Worm (Caenorhabditis elegans) whole organism, L2 larva: ENCODE data around the gene immt-1.
A peak's percentile ranks its signal among the peaks of the same experiment; 100 is the strongest.

ENCODE experiments used
- C34F6.9 ChIP-seq: fragments of 150-350 bp; optimal IDR thresholded peaks from 2 replicates; lab custom pipeline; 2014; ENCODE audit warnings: missing biosample characterization, missing genetic modification characterization
- F13H6.1 ChIP-seq: sonication (generic microtip); optimal IDR thresholded peaks from 2 replicates; lab custom pipeline; 2016; ENCODE audit warnings: missing genetic modification characterization, missing compliant biosample characterization
- R02D3.7 ChIP-seq: fragments of 150-350 bp; optimal IDR thresholded peaks from 2 replicates; lab custom pipeline; 2014; ENCODE audit warnings: missing biosample characterization, missing genetic modification characterization
- Y55F3AM.14 ChIP-seq: fragments of 200-800 bp; sonication (Bioruptor generic); optimal IDR thresholded peaks from 2 replicates; lab custom pipeline; 2018; ENCODE audit warnings: mild to moderate bottlenecking, missing genetic modification characterization, missing compliant biosample characterization
- ZK546.5 ChIP-seq: sonication (generic microtip); optimal IDR thresholded peaks from 2 replicates; lab custom pipeline; 2017; ENCODE audit warnings: missing biosample characterization, missing genetic modification characterization
- alr-1 ChIP-seq: fragments of 150-350 bp; optimal IDR thresholded peaks from 2 replicates; lab custom pipeline; 2014; ENCODE audit warnings: missing biosample characterization, missing genetic modification characterization
- aly-2 ChIP-seq: fragments of 150-350 bp; optimal IDR thresholded peaks from 2 replicates; lab custom pipeline; 2014; ENCODE audit warnings: missing biosample characterization, missing genetic modification characterization
- ama-1 ChIP-seq: fragments of 150-350 bp; optimal IDR thresholded peaks from 2 replicates; lab custom pipeline; 2018; ENCODE audit warnings: inconsistent platforms
- blmp-1 ChIP-seq: sonication (generic microtip); optimal IDR thresholded peaks from 2 replicates; lab custom pipeline; 2017; ENCODE audit warnings: missing genetic modification characterization, mild to moderate bottlenecking, missing compliant biosample characterization, antibody characterized with exemption, moderate library complexity; ENCODE audit not compliant: insufficient read depth
- ceh-16 ChIP-seq: fragments of 150-350 bp; optimal IDR thresholded peaks from 2 replicates; lab custom pipeline; 2014; ENCODE audit warnings: missing biosample characterization, missing genetic modification characterization
- dmd-4 ChIP-seq: sonication (generic microtip); optimal IDR thresholded peaks from 2 replicates; lab custom pipeline; 2017; ENCODE audit warnings: missing biosample characterization, missing genetic modification characterization
- egl-27 ChIP-seq: sonication (generic microtip); optimal IDR thresholded peaks from 3 replicates; lab custom pipeline; 2017; ENCODE audit warnings: missing biosample characterization, missing genetic modification reagents, missing genetic modification characterization
- elt-1 ChIP-seq: fragments of 150-350 bp; optimal IDR thresholded peaks from 2 replicates; lab custom pipeline; 2014; ENCODE audit warnings: missing biosample characterization, missing genetic modification characterization
- elt-3 ChIP-seq: sonication (generic microtip); optimal IDR thresholded peaks from 2 replicates; lab custom pipeline; 2017; ENCODE audit warnings: missing biosample characterization, missing genetic modification characterization
- fos-1 ChIP-seq: fragments of 150-350 bp; optimal IDR thresholded peaks from 2 replicates; lab custom pipeline; 2014; ENCODE audit warnings: missing biosample characterization, missing genetic modification characterization
- gmeb-1 ChIP-seq: fragments of 150-350 bp; optimal IDR thresholded peaks from 2 replicates; lab custom pipeline; 2014; ENCODE audit warnings: missing biosample characterization, missing genetic modification characterization
- lin-11 ChIP-seq: fragments of 150-350 bp; sonication (generic microtip); optimal IDR thresholded peaks from 2 replicates; lab custom pipeline; 2014; ENCODE audit warnings: missing biosample characterization, missing genetic modification characterization, inconsistent platforms, mixed read lengths
- lin-13 ChIP-seq: fragments of 150-350 bp; optimal IDR thresholded peaks from 2 replicates; lab custom pipeline; 2014; ENCODE audit warnings: missing biosample characterization, missing genetic modification reagents, missing genetic modification characterization
- lin-39 ChIP-seq: fragments of 150-350 bp; optimal IDR thresholded peaks from 2 replicates; lab custom pipeline; 2014; ENCODE audit warnings: missing biosample characterization, missing genetic modification reagents, missing genetic modification characterization
- mab-5 ChIP-seq: fragments of 150-350 bp; optimal IDR thresholded peaks from 2 replicates; lab custom pipeline; 2014; ENCODE audit warnings: missing biosample characterization, missing genetic modification characterization
- mdl-1 ChIP-seq, 2 experiments: fragments of 150-350 bp in 1 of 2; sonication (generic microtip) in 1 of 2; optimal IDR thresholded peaks; 2 replicates each; lab custom pipeline; 2017; ENCODE audit warnings: missing biosample characterization in 2 of 2, missing genetic modification characterization in 2 of 2
- nhr-11 ChIP-seq: fragments of 150-350 bp; optimal IDR thresholded peaks from 2 replicates; lab custom pipeline; 2014; ENCODE audit warnings: missing biosample characterization, missing genetic modification characterization
- nhr-129 ChIP-seq: fragments of 150-350 bp; optimal IDR thresholded peaks from 2 replicates; lab custom pipeline; 2014; ENCODE audit warnings: missing biosample characterization, missing genetic modification characterization
- nhr-21 ChIP-seq: fragments of 150-350 bp; optimal IDR thresholded peaks from 2 replicates; lab custom pipeline; 2014; ENCODE audit warnings: missing biosample characterization, missing genetic modification characterization
- nhr-23 ChIP-seq: fragments of 150-350 bp; optimal IDR thresholded peaks from 2 replicates; lab custom pipeline; 2014; ENCODE audit warnings: missing biosample characterization, missing genetic modification reagents, missing genetic modification characterization
- nhr-237 ChIP-seq: fragments of 150-350 bp; optimal IDR thresholded peaks from 2 replicates; lab custom pipeline; 2014; ENCODE audit warnings: missing biosample characterization, missing genetic modification characterization
- nhr-25 ChIP-seq: fragments of 150-350 bp; sonication (generic microtip); optimal IDR thresholded peaks from 3 replicates; lab custom pipeline; 2014; ENCODE audit warnings: missing biosample characterization, missing genetic modification characterization
- nhr-6 ChIP-seq: fragments of 150-350 bp; optimal IDR thresholded peaks from 2 replicates; lab custom pipeline; 2014; ENCODE audit warnings: missing biosample characterization, missing genetic modification characterization
- nhr-77 ChIP-seq: fragments of 150-350 bp; optimal IDR thresholded peaks from 2 replicates; lab custom pipeline; 2014; ENCODE audit warnings: missing biosample characterization, missing genetic modification characterization
- peb-1 ChIP-seq: fragments of 150-350 bp; optimal IDR thresholded peaks from 2 replicates; lab custom pipeline; 2014; ENCODE audit warnings: missing biosample characterization, missing genetic modification characterization
- sem-4 ChIP-seq: fragments of 150-350 bp; optimal IDR thresholded peaks from 2 replicates; lab custom pipeline; 2014; ENCODE audit warnings: missing biosample characterization, missing genetic modification reagents, missing genetic modification characterization
- skn-1 ChIP-seq: sonication (generic microtip); optimal IDR thresholded peaks from 2 replicates; lab custom pipeline; 2017; ENCODE audit warnings: missing biosample characterization, missing genetic modification characterization
- sma-3 ChIP-seq: sonication (generic microtip); optimal IDR thresholded peaks from 2 replicates; lab custom pipeline; 2016; ENCODE audit warnings: missing genetic modification reagents, missing genetic modification characterization, missing compliant biosample characterization
- sma-9 ChIP-seq, 2 experiments: fragments of 150-350 bp in 1 of 2; sonication (generic microtip) in 1 of 2; optimal IDR thresholded peaks; 2 replicates each; lab custom pipeline; 2014 to 2016; ENCODE audit warnings: missing genetic modification characterization in 2 of 2, mild to moderate bottlenecking in 1 of 2, missing biosample characterization in 1 of 2, missing compliant biosample characterization in 1 of 2, missing genetic modification reagents in 1 of 2, moderate library complexity in 1 of 2
- unc-39 ChIP-seq: fragments of 150-350 bp; optimal IDR thresholded peaks from 2 replicates; lab custom pipeline; 2014; ENCODE audit warnings: missing biosample characterization, missing genetic modification characterization
- unc-62 ChIP-seq: fragments of 150-350 bp; optimal IDR thresholded peaks from 2 replicates; lab custom pipeline; 2014; ENCODE audit warnings: missing biosample characterization, missing genetic modification reagents, missing genetic modification characterization
- zag-1 ChIP-seq: fragments of 150-350 bp; optimal IDR thresholded peaks from 2 replicates; lab custom pipeline; 2014; ENCODE audit warnings: missing biosample characterization, missing genetic modification characterization
- ztf-1 ChIP-seq: fragments of 200-800 bp; sonication (Bioruptor generic); conservative IDR thresholded peaks from 2 replicates; pipeline ENCODE4 v1.3.6; 2022; ENCODE audit warnings: missing genetic modification characterization, missing compliant biosample characterization
- ztf-11 ChIP-seq: sonication (generic microtip); optimal IDR thresholded peaks from 2 replicates; lab custom pipeline; 2017; ENCODE audit warnings: missing biosample characterization, missing genetic modification characterization
- ztf-4 ChIP-seq: fragments of 150-350 bp; optimal IDR thresholded peaks from 2 replicates; lab custom pipeline; 2014; ENCODE audit warnings: missing biosample characterization, missing genetic modification characterization

Gene immt-1

DNA sequence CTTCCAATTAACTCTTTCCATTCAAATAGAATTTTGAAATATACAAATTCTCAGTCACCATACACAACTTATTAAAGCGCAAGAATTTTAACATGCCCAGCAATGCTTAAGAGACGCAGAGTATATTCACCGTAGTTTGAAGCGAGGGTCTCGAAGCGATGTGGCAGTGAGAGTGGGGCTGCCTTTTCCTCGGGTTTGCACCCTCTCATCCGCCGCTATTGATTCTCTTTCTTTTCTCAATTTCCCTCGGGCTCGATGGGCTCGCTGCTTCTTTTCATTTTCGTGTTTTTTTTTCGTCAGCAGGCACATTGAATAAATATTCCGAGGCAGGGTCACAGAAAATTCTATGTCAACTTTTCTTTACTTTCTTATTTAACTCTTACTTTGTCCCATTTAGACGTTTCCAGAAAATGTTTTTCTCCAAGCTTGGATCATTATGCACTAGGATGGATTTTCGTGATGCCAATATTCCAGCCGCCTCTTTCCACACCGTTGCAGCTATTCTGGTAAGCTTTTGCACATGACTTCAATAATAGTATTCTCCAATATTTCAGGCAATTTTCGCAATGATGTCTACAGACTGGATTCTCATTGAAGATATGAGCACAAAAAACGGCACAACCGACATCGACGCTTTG lies 1.7 kb upstream of the immt-1 start, which contains the start of gene T14G11.1 (continued):
- TF ChIP-seq nhr-77 (tag; lab: Kevin White, UChicago) (no peak), nhr-129 (tag; lab: Kevin White, UChicago) (peak; percentile 78), elt-3 (tag; lab: Kevin White, UChicago) (no peak), R02D3.7 (tag; lab: Kevin White, UChicago) (no peak), nhr-6 (tag; lab: Kevin White, UChicago) (peak; percentile 21), dmd-4 (tag; lab: Kevin White, UChicago) (no peak), nhr-11 (no peak), gmeb-1 (peak; percentile 61), ztf-1 (no peak), ZK546.5 (no peak), nhr-21 (tag; lab: Kevin White, UChicago) (peak; percentile 23), elt-1 (tag; lab: Kevin White, UChicago) (no peak), fos-1 (tag; lab: Kevin White, UChicago) (peak; percentile 44), skn-1 (tag; lab: Kevin White, UChicago) (no peak), nhr-23 (tag; lab: Kevin White, UChicago) (no peak), F13H6.1 (tag; lab: Kevin White, UChicago) (peak; percentile 69), ztf-4 (tag; lab: Kevin White, UChicago) (peak; percentile 43)

DNA sequence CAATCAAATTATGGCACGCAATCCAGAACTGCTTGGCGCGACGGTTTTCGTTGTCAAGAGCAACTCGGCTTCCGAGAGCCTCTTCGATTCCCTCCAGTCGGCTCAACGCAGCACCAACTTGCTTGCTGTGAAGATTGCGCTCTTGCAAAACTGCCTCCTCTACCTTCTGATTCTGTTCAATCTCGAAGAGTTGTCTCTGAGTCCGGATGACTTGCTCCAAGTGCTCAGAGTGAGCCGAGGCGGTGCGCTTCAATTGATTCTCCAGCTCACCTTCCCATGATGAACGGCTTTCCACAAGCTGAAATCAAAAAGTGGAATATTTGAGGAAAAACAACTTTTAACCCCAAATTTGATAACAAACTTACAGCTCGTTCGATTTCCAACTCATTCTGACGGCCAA lies 2.5 kb downstream of the immt-1 start:
- TF ChIP-seq unc-39 (tag; lab: Kevin White, UChicago) (no peak), peb-1 (tag; lab: Kevin White, UChicago) (no peak), lin-11 (tag; lab: Kevin White, UChicago) (no peak), ztf-1 (no peak), ztf-4 (tag; lab: Kevin White, UChicago) (no peak), mdl-1 (tag; optimal IDR thresholded peaks at IDR 0.05; lab: Kevin White, UChicago) (no peak), C34F6.9 (no peak), dmd-4 (tag; lab: Kevin White, UChicago) (no peak), nhr-77 (tag; lab: Kevin White, UChicago) (no peak), ceh-16 (tag; lab: Kevin White, UChicago) (no peak), nhr-11 (no peak)
- TF ChIP-seq, all 48 proteins: peak for 0

DNA sequence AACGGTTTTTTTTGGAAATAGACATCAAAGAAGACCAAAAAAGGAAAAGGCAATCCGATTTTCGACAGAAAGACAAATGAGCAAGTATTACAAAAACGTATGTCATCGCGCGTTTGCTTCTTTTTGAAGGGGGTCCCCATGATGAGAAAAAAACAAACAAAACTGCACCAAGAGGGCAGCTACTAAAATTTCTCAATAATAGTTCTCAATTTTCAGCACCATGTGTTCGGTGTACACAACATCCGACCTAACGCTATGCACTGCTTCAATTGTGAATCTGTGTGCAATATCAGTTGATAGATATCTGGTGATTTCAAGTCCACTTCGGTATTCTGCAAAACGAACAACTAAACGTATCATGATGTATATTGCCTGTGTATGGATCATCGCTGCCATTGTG lies 12.5 kb downstream of the immt-1 start:
- TF ChIP-seq egl-27 (tag; lab: Kevin White, UChicago) (no peak), skn-1 (tag; lab: Kevin White, UChicago) (no peak), blmp-1 (tag; lab: Kevin White, UChicago) (no peak), zag-1 (tag; lab: Kevin White, UChicago) (no peak), elt-1 (tag; lab: Kevin White, UChicago) (no peak), ztf-4 (tag; lab: Kevin White, UChicago) (no peak), dmd-4 (tag; lab: Kevin White, UChicago) (no peak), elt-3 (tag; lab: Kevin White, UChicago) (no peak), ztf-11 (no peak), fos-1 (tag; lab: Kevin White, UChicago) (no peak), nhr-11 (no peak), Y55F3AM.14 (no peak), nhr-237 (tag; lab: Kevin White, UChicago) (no peak), mdl-1 (tag; optimal IDR thresholded peaks at IDR 0.05; lab: Kevin White, UChicago) (no peak)

DNA sequence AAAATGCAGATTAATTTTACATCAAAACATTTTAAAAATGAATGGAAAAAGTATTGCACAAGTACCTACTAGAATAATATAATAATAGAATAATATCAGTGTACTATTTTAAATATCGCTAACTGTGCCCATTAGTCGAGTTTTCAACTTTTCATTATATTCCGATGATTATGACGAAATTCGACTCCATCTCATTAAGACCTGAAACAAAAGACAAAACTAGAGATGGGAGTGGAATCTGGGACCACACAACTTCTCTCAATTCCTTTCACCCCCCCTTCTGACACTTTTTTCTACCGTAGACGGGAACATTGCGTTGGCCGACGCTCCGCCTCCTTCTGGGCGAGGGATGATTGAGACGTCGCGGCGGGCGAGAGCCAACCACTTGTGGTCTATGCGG lies 13.7 kb downstream of the immt-1 start, which contains the start of gene ser-7:
ser-7 (plus strand) TSS at position 301 of the 400 bp plus-strand sequence.
- peak; percentile 15 for TF ChIP-seq Y55F3AM.14
- TF ChIP-seq F13H6.1 (tag; lab: Kevin White, UChicago): no peak
- no peak for TF ChIP-seq nhr-25 (tag; lab: Kevin White, UChicago)
- no peak for TF ChIP-seq skn-1 (tag; lab: Kevin White, UChicago)
- TF ChIP-seq nhr-77 (tag; lab: Kevin White, UChicago): no peak
- TF ChIP-seq, all 48 proteins: peak for 1

DNA sequence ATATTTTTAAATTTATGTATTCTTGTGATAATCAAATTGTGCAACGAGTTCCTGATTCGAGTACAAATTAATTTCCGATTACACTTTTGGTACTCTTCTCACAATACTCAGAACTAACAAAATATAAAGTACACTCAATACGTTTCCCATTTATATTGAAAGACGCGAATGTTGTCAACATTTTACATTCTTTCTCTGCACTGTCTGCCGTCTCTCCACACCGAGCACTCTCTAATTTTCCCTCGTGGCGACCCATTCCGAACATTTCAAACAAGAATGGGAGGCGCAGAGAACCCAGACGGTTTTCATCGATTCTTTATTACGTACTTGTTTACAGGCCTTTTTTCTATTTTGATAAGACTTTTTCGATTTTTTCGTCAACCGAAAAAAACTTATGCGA lies 19.2 kb downstream of the immt-1 start, which contains the start of gene C09B7.2:
C09B7.2 (plus strand) TSS at position 349 of the 400 bp plus-strand sequence.
- no peak for TF ChIP-seq dmd-4 (tag; lab: Kevin White, UChicago)
- TF ChIP-seq ZK546.5: no peak
- peak; percentile 55 for TF ChIP-seq egl-27 (tag; lab: Kevin White, UChicago)
- peak; percentile 25 for TF ChIP-seq blmp-1 (tag; lab: Kevin White, UChicago)
- TF ChIP-seq sma-9 (GFP tag; optimal IDR thresholded peaks at IDR 0.05; lab: Kevin White, UChicago): peak; percentile 87
- no peak for TF ChIP-seq sma-9 (tag; optimal IDR thresholded peaks at IDR 0.05; lab: Kevin White, UChicago)
- no peak for TF ChIP-seq unc-39 (tag; lab: Kevin White, UChicago)
- no peak for TF ChIP-seq aly-2
- peak; percentile 59 for TF ChIP-seq lin-13 (GFP tag; lab: Kevin White, UChicago)
- TF ChIP-seq R02D3.7 (tag; lab: Kevin White, UChicago): no peak
- peak; percentile 74 for TF ChIP-seq C34F6.9
- peak; percentile 50 for TF ChIP-seq nhr-21 (tag; lab: Kevin White, UChicago)
- TF ChIP-seq nhr-25 (tag; lab: Kevin White, UChicago): peak; percentile 56
- no peak for TF ChIP-seq elt-3 (tag; lab: Kevin White, UChicago)
- TF ChIP-seq sma-3 (GFP tag; lab: Kevin White, UChicago): peak; percentile 71
- TF ChIP-seq sem-4 (tag; lab: Kevin White, UChicago): peak; percentile 55
- peak; percentile 9 for TF ChIP-seq nhr-6 (tag; lab: Kevin White, UChicago)
- TF ChIP-seq unc-62 (GFP tag; lab: Kevin White, UChicago): no peak
- TF ChIP-seq ama-1 (lab: Kevin White, UChicago): no peak
- no peak for TF ChIP-seq ztf-11
- TF ChIP-seq nhr-129 (tag; lab: Kevin White, UChicago): peak; percentile 75
- no peak for TF ChIP-seq alr-1 (tag; lab: Kevin White, UChicago)
- TF ChIP-seq mab-5 (tag; lab: Kevin White, UChicago): peak; percentile 34
- no peak for TF ChIP-seq lin-39
- peak; percentile 93 to 95 for TF ChIP-seq mdl-1 (tag; optimal IDR thresholded peaks at IDR 0.05; lab: Kevin White, UChicago)
- TF ChIP-seq gmeb-1: peak; percentile 68
- no peak for TF ChIP-seq elt-1 (tag; lab: Kevin White, UChicago)
